Fruit fly (Drosophila melanogaster): ENCODE data around the gene CG7879.

- TF ChIP-seq foxo (GFP tag; optimal IDR thresholded peaks at IDR 0.05) = peak; percentile 90 to 97
- peak; percentile 97 for TF ChIP-seq CG32264 (GFP tag; optimal IDR thresholded peaks at IDR 0.05)
- TF ChIP-seq fru (GFP tag; optimal IDR thresholded peaks at IDR 0.05) = peak; percentile 97
- no peak for TF ChIP-seq Myc (optimal IDR thresholded peaks at IDR 0.05)
Measured at dm6 chr3L:1591692-1592371, 23.4 kb upstream of the CG7879 start.

Measured in whole organism, wandering third instar larva.